Worm (Caenorhabditis elegans): ENCODE data around the gene top-2.

DNA sequence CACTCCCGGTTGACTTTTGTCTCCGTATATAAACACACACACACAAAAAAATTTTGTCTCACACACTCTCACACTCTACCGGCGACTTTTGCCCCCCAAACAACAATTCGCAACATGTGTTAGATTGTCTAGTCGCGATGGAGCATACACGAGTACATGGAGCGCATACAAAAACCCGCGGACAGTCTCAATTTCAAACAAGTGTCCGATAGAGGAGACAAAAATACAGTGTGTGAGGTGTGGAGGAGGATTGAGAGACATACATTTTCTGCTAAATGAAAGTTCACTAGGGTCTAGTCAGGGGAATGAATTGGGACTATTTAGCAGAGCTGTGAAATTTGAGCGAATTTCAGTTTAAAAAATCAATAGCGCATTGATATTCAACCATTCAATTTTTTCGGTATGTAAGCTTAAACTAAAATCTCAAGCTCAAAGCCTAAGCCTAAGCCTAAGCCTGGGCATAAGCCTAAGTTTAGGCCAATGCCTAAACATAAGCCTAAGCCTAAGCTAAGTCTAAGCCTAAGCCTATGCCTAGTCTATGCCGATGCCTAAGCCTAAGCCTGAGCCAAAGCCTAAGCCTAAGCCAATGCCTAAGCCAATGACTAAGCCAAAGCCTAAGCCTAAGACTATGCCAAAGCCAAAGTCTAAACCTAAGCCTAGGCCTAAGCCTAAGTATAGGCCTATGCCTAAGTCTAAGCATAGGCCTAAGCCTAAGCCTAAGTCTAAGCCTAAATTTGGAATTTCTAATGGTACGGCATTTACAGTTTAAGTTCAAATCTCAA lies 48.0 kb downstream of the top-2 start:
- TF ChIP-seq F26F4.8 (GFP tag; conservative IDR thresholded peaks at IDR 0.05) (no peak), unc-39 (tag; optimal IDR thresholded peaks at IDR 0.05) (no peak), ceh-82 (tag; optimal IDR thresholded peaks at IDR 0.05) (no peak), snpc-4 (tag; optimal IDR thresholded peaks at IDR 0.05) (no peak), lin-15B (tag; optimal IDR thresholded peaks at IDR 0.05) (no peak), arid-1 (GFP tag; conservative IDR thresholded peaks at IDR 0.05) (no peak), mdl-1 (tag; optimal IDR thresholded peaks at IDR 0.05) (no peak), ztf-11 (tag; optimal IDR thresholded peaks at IDR 0.05) (no peak), jun-1 (tag; optimal IDR thresholded peaks at IDR 0.05) (no peak), ces-1 (GFP tag; optimal IDR thresholded peaks at IDR 0.05) (no peak)

Measured in whole organism, L4 larva.